Worm (Caenorhabditis elegans): Measurements from ENCODE around the gene nhr-155.

ce11 chrV:519445-519844, 19.8 kb upstream of the nhr-155 start, which contains the start of gene nhr-210:
- TF ChIP-seq W03F9.2 (tag; optimal IDR thresholded peaks at IDR 0.05) (no peak), dao-5 (tag; optimal IDR thresholded peaks at IDR 0.05) (no peak)

Data from whole organism, L4/young adult.